Fruit fly (Drosophila melanogaster): ENCODE measurements around the gene CG6999.

CG6999 gene

DNA sequence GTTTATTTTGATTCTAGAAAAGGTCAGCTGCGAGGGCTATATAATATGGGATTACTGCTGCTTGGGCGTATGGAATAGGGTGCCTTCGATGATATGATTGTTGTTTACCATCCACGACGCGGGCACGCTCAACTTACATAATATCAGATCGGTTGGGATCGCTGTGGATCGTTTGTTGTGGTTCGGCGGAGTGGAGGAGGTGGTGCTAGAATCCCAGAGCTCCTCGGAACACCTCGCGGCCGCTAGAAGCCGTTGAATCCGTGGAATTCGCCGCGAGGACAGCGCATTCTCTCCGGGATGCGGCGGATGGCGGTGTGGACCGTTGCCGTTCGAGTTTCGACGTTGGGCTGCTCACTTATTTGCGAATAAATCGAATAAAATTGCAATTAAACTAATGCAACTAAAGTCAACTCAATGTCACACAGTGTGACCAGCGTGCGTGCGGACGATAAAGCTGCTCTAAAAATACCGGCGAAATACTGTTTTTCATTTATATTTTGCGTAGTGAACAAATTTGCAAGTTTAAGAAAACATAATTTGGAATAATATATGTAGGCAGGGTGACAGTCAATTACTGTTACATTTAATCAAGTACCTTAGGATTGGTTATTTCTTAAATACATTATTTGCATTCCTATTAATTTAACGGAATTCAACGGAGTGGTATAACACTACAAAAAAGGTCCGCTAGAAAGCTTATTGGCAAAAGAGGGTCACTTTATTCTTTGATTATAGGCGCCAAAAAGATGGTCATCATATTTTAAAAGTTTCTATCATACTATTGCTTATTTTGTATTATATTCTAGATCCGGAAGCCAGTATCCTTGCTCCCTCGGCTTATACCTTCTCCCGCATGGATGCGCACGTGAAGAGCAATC lies 15.4 kb downstream of the CG6999 start, which contains the start of gene CG7766 (continued):
- no peak for TF ChIP-seq CG34224 (GFP tag; IDR thresholded peaks at IDR 0.05; ENCODE audit: partially characterized antibody)
- TF ChIP-seq otp (GFP tag; IDR thresholded peaks at IDR 0.05), result no peak
- no peak for TF ChIP-seq nerfin-1 (tag; optimal IDR thresholded peaks at IDR 0.05)

DNA sequence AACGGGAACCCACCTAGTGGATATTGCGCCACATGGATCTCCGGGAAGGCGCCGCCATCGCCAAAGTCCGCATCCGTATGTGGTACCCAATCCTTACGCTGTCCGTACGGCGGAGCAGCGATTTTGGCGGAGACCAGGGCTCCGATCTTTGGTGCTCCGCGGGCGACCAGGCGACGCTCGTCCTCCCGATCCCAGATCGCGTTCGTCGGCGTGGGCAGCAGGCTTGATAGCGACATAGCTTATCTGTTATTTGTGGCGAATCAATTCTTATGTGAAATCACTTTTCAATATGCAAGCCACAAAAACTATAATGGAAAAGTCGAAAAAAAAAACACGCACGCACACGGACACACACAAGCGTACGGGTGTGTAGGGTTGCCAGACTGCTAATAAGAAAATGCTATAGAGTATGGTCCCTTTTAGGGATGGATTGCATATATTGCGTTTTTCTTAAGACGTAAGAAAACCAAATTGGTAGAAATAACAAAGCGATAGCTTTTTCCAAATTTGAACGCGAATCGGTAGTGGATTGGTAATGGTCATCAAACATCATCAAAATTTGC lies 18.1 kb downstream of the CG6999 start, which contains the start of gene Bx42:
Bx42 (minus strand) TSS at position 393 of the 563 bp plus-strand sequence.
- TF ChIP-seq ap (GFP tag; IDR thresholded peaks at IDR 0.05), result no peak
- TF ChIP-seq CG13775 (GFP tag; optimal IDR thresholded peaks at IDR 0.05), result peak; percentile 25
- TF ChIP-seq CG4282 (GFP tag; optimal IDR thresholded peaks at IDR 0.05), result peak; percentile 2
- TF ChIP-seq CG7928 (GFP tag; optimal IDR thresholded peaks at IDR 0.05), result peak; percentile 85
- TF ChIP-seq insv (GFP tag; optimal IDR thresholded peaks at IDR 0.05), result no peak
- no peak for TF ChIP-seq cwo (GFP tag; optimal IDR thresholded peaks at IDR 0.05)
- TF ChIP-seq wdn (GFP tag; IDR thresholded peaks at IDR 0.05), result no peak
- peak; percentile 52 for TF ChIP-seq CG32772 (GFP tag; IDR thresholded peaks at IDR 0.05)
- no peak for TF ChIP-seq CG6689 (GFP tag; IDR thresholded peaks at IDR 0.05)
- TF ChIP-seq ken (GFP tag; IDR thresholded peaks at IDR 0.05), result no peak
- TF ChIP-seq MBD-R2 (GFP tag; IDR thresholded peaks at IDR 0.05), result peak; percentile 30
- peak; percentile 34 for TF ChIP-seq Rfx (GFP tag; IDR thresholded peaks at IDR 0.05)
- TF ChIP-seq CG14965 (GFP tag; optimal IDR thresholded peaks at IDR 0.05; ENCODE audit: borderline replicate concordance), result no peak
- no peak for TF ChIP-seq klu (GFP tag; IDR thresholded peaks at IDR 0.05)
- 0 out of 2 replicates have a peak, but pooled peaks have one; percentile 4 for TF ChIP-seq CG6272 (GFP tag; IDR thresholded peaks at IDR 0.05)
- TF ChIP-seq HLH4C (GFP tag; IDR thresholded peaks at IDR 0.05; ENCODE audit: partially characterized antibody), result 0 out of 3 replicates have a peak, but pooled peaks have one; percentile 26
- peak; percentile 3; the same call in 1 of the 2 replicates for TF ChIP-seq sisA (GFP tag; IDR thresholded peaks at IDR 0.05)
- peak; percentile 38; the same call in 1 of the 2 replicates for TF ChIP-seq Dref (GFP tag; IDR thresholded peaks at IDR 0.05)
- TF ChIP-seq exex (tag; optimal IDR thresholded peaks at IDR 0.05), result no peak
- no peak for TF ChIP-seq CG3995 (GFP tag; optimal IDR thresholded peaks at IDR 0.05)
- TF ChIP-seq gfzf (GFP tag; optimal IDR thresholded peaks at IDR 0.05), result peak; percentile 77
- peak; percentile 23 for TF ChIP-seq CG9797 (GFP tag; optimal IDR thresholded peaks at IDR 0.05)
- peak; percentile 3 for TF ChIP-seq pros (GFP tag; optimal IDR thresholded peaks at IDR 0.05)
- TF ChIP-seq nmo (GFP tag; optimal IDR thresholded peaks at IDR 0.05), result peak; percentile 21
- TF ChIP-seq CoRest (tag; optimal IDR thresholded peaks at IDR 0.05), result peak; percentile 11
- peak; percentile 48 for TF ChIP-seq CG30403 (GFP tag; optimal IDR thresholded peaks at IDR 0.05)
- peak; percentile 63 for TF ChIP-seq cg (GFP tag; optimal IDR thresholded peaks at IDR 0.05)
- peak; percentile 37 for TF ChIP-seq phol (tag; optimal IDR thresholded peaks at IDR 0.05)
- TF ChIP-seq CG4730 (GFP tag; IDR thresholded peaks at IDR 0.05), result 0 out of 2 replicates have a peak, but pooled peaks have one; percentile 18
- TF ChIP-seq Med (GFP tag), result peak; percentile 68
- TF ChIP-seq tio (GFP tag; optimal IDR thresholded peaks at IDR 0.05), result peak; percentile 32
- no peak for TF ChIP-seq esg (GFP tag; conservative IDR thresholded peaks at IDR 0.05)
- TF ChIP-seq dm (GFP tag; optimal IDR thresholded peaks at IDR 0.05), result peak; percentile 7
- no peak for TF ChIP-seq schlank (tag; optimal IDR thresholded peaks at IDR 0.05)
- TF ChIP-seq CHES-1-like (GFP tag; optimal IDR thresholded peaks at IDR 0.05), result no peak
- TF ChIP-seq Dp (GFP tag; optimal IDR thresholded peaks at IDR 0.05), result peak; percentile 8
- peak; percentile 57 for TF ChIP-seq pzg (GFP tag; optimal IDR thresholded peaks at IDR 0.05)
- no peak for TF ChIP-seq CG11560 (tag; IDR thresholded peaks at IDR 0.05)
- TF ChIP-seq ara (GFP tag; IDR thresholded peaks at IDR 0.05), result no peak
- TF ChIP-seq Mad (GFP tag; optimal IDR thresholded peaks at IDR 0.05), result no peak
- peak; percentile 11; the same call in 1 of the 2 replicates for TF ChIP-seq CG42726 (GFP tag; IDR thresholded peaks at IDR 0.05; ENCODE audit: partially characterized antibody)
- TF ChIP-seq CG7786 (GFP tag; optimal IDR thresholded peaks at IDR 0.05), result no peak
- TF ChIP-seq CG13624 (GFP tag; optimal IDR thresholded peaks at IDR 0.05), result peak; percentile 44
- no peak for TF ChIP-seq fru (optimal IDR thresholded peaks at IDR 0.05)

All from whole organism, embryonic.